Fruit fly (Drosophila melanogaster) whole organism, prepupa: ENCODE results near the gene CG6294.

Experiments used
- Blimp-1 ChIP-seq: fragments of 200-800 bp; sonication (Bioruptor generic); optimal IDR thresholded peaks from 3 replicates; lab custom pipeline; 2017; ENCODE audit warnings: missing biosample characterization, missing genetic modification characterization, mild to moderate bottlenecking, moderate library complexity, missing genetic modification reagents
- CG10631 ChIP-seq: fragments of 200-800 bp; sonication (Bioruptor generic); optimal IDR thresholded peaks from 2 replicates; lab custom pipeline; 2016; ENCODE audit warnings: missing biosample characterization, missing genetic modification characterization
- CG10669 ChIP-seq: fragments of 200-800 bp; sonication (Bioruptor generic); optimal IDR thresholded peaks from 3 replicates; lab custom pipeline; 2018; ENCODE audit warnings: missing biosample characterization, mild to moderate bottlenecking, missing genetic modification characterization, moderate library complexity
- CG11294 ChIP-seq: fragments of 200-800 bp; sonication (Bioruptor generic); IDR thresholded peaks from 2 replicates; pipeline ENCODE4 v1.3.6; 2022; ENCODE audit warnings: missing biosample characterization, missing genetic modification characterization
- CG11762 ChIP-seq: fragments of 200-800 bp; sonication (Bioruptor generic); optimal IDR thresholded peaks from 3 replicates; lab custom pipeline; 2016; ENCODE audit warnings: missing biosample characterization, missing genetic modification characterization; ENCODE audit not compliant: insufficient read depth
- CG15336 ChIP-seq: fragments of 200-800 bp; sonication (Bioruptor generic); IDR thresholded peaks from 2 replicates; pipeline ENCODE4 v1.3.6; 2022; ENCODE audit warnings: missing biosample characterization, missing genetic modification characterization
- CG16779 ChIP-seq: fragments of 200-800 bp; sonication (Bioruptor generic); optimal IDR thresholded peaks from 3 replicates; lab custom pipeline; 2017; ENCODE audit warnings: missing biosample characterization, mild to moderate bottlenecking, missing genetic modification characterization
- CG3032 ChIP-seq: fragments of 200-800 bp; optimal IDR thresholded peaks from 2 replicates; lab custom pipeline; 2019; ENCODE audit warnings: missing biosample characterization, mild to moderate bottlenecking, missing genetic modification characterization, moderate library complexity
- CG31627 ChIP-seq: fragments of 200-800 bp; sonication (Bioruptor generic); optimal IDR thresholded peaks from 3 replicates; lab custom pipeline; 2016; ENCODE audit warnings: missing biosample characterization, missing genetic modification characterization
- CG32006 ChIP-seq: fragments of 200-800 bp; sonication (Bioruptor generic); optimal IDR thresholded peaks from 3 replicates; lab custom pipeline; 2017; ENCODE audit warnings: missing biosample characterization, mild to moderate bottlenecking, missing genetic modification characterization
- CG34406 ChIP-seq: fragments of 200-800 bp; sonication (Bioruptor generic); optimal IDR thresholded peaks from 3 replicates; lab custom pipeline; 2016; ENCODE audit warnings: missing biosample characterization, missing genetic modification characterization
- CG4318 ChIP-seq: fragments of 200-800 bp; sonication (Bioruptor generic); optimal IDR thresholded peaks from 3 replicates; lab custom pipeline; 2017; ENCODE audit warnings: missing biosample characterization, mild to moderate bottlenecking, missing genetic modification characterization
- CG6163 ChIP-seq: fragments of 200-800 bp; sonication (Bioruptor generic); IDR thresholded peaks from 3 replicates; pipeline ENCODE4 v1.3.6; 2022; ENCODE audit warnings: missing biosample characterization, missing genetic modification characterization
- CG6276 ChIP-seq: fragments of 200-800 bp; sonication (Bioruptor generic); optimal IDR thresholded peaks from 2 replicates; lab custom pipeline; 2017; ENCODE audit warnings: missing biosample characterization, mild to moderate bottlenecking, missing genetic modification characterization
- CG6792 ChIP-seq: fragments of 200-800 bp; sonication (Bioruptor generic); optimal IDR thresholded peaks from 3 replicates; lab custom pipeline; 2016; ENCODE audit warnings: missing biosample characterization, missing genetic modification characterization
- CG6854 ChIP-seq: fragments of 200-800 bp; sonication (Bioruptor generic); optimal IDR thresholded peaks from 2 replicates; lab custom pipeline; 2017; ENCODE audit warnings: missing biosample characterization, mild to moderate bottlenecking, missing genetic modification characterization
- CG7368 ChIP-seq: fragments of 200-800 bp; sonication (Bioruptor generic); optimal IDR thresholded peaks from 3 replicates; lab custom pipeline; 2016; ENCODE audit warnings: missing biosample characterization, missing genetic modification characterization
- CG8119 ChIP-seq: fragments of 200-800 bp; sonication (Bioruptor generic); IDR thresholded peaks from 3 replicates; pipeline ENCODE4 v1.3.6; 2022; ENCODE audit warnings: missing biosample characterization, missing genetic modification characterization
- CG8319 ChIP-seq: fragments of 200-800 bp; sonication (Bioruptor generic); optimal IDR thresholded peaks from 3 replicates; lab custom pipeline; 2016; ENCODE audit warnings: missing biosample characterization, missing genetic modification characterization
- CG8632 ChIP-seq: fragments of 200-800 bp; sonication (Bioruptor generic); optimal IDR thresholded peaks from 3 replicates; lab custom pipeline; 2016; ENCODE audit warnings: missing biosample characterization, missing genetic modification characterization
- CG9139 ChIP-seq: fragments of 200-800 bp; sonication (Bioruptor generic); optimal IDR thresholded peaks from 3 replicates; lab custom pipeline; 2017; ENCODE audit warnings: missing biosample characterization, mild to moderate bottlenecking, missing genetic modification characterization
- Eip75B ChIP-seq: fragments of 200-800 bp; sonication (Bioruptor generic); optimal IDR thresholded peaks from 3 replicates; lab custom pipeline; 2016; ENCODE audit warnings: missing biosample characterization, missing genetic modification characterization
- Eip78C ChIP-seq: fragments of 200-800 bp; sonication (Bioruptor generic); peaks from one replicate; lab custom pipeline; 2016; ENCODE audit warnings: missing biosample characterization, missing genetic modification characterization
- Eip93F ChIP-seq: fragments of 200-800 bp; sonication (Bioruptor generic); optimal IDR thresholded peaks from 2 replicates; lab custom pipeline; 2016; ENCODE audit warnings: missing biosample characterization, mild to moderate bottlenecking, missing genetic modification characterization
- Ets21C ChIP-seq: fragments of 200-800 bp; sonication (Bioruptor generic); optimal IDR thresholded peaks from 3 replicates; lab custom pipeline; 2016; ENCODE audit warnings: missing biosample characterization, missing genetic modification characterization
- Gug ChIP-seq: fragments of 200-800 bp; sonication (Bioruptor generic); IDR thresholded peaks from 2 replicates; pipeline ENCODE4 v1.3.6; 2022; ENCODE audit warnings: missing biosample characterization, missing genetic modification characterization
- Hr38 ChIP-seq: sonication (Bioruptor generic); optimal IDR thresholded peaks from 2 replicates; lab custom pipeline; 2016; ENCODE audit warnings: missing biosample characterization, missing genetic modification characterization
- Hr39 ChIP-seq: fragments of 200-800 bp; sonication (Bioruptor generic); optimal IDR thresholded peaks from 2 replicates; lab custom pipeline; 2016; ENCODE audit warnings: missing biosample characterization, missing genetic modification characterization
- Hr4 ChIP-seq: fragments of 200-800 bp; sonication (Bioruptor generic); optimal IDR thresholded peaks from 3 replicates; lab custom pipeline; 2016; ENCODE audit warnings: missing biosample characterization, missing genetic modification characterization
- Lpt ChIP-seq: fragments of 200-800 bp; sonication (Bioruptor generic); optimal IDR thresholded peaks from 3 replicates; lab custom pipeline; 2016; ENCODE audit warnings: missing biosample characterization, missing genetic modification characterization
- Met ChIP-seq: fragments of 200-800 bp; sonication (Bioruptor generic); optimal IDR thresholded peaks from 3 replicates; lab custom pipeline; 2016; ENCODE audit warnings: missing biosample characterization, missing genetic modification characterization
- OdsH ChIP-seq: fragments of 200-800 bp; sonication (Bioruptor generic); optimal IDR thresholded peaks from 3 replicates; lab custom pipeline; 2016; ENCODE audit warnings: missing biosample characterization, missing genetic modification characterization
- Smox ChIP-seq: fragments of 200-800 bp; sonication (Bioruptor generic); optimal IDR thresholded peaks from 3 replicates; lab custom pipeline; 2016; ENCODE audit warnings: missing biosample characterization, missing genetic modification characterization
- Sox14 ChIP-seq: fragments of 200-800 bp; sonication (Bioruptor generic); optimal IDR thresholded peaks from 3 replicates; lab custom pipeline; 2016; ENCODE audit warnings: missing biosample characterization, missing genetic modification characterization
- Sox15 ChIP-seq: fragments of 200-800 bp; sonication (Bioruptor generic); optimal IDR thresholded peaks from 3 replicates; lab custom pipeline; 2016; ENCODE audit warnings: missing biosample characterization, missing genetic modification characterization
- achi ChIP-seq: fragments of 200-800 bp; sonication (Bioruptor generic); optimal IDR thresholded peaks from 3 replicates; lab custom pipeline; 2016; ENCODE audit warnings: missing biosample characterization, missing genetic modification characterization
- acj6 ChIP-seq: fragments of 200-800 bp; sonication (Bioruptor generic); optimal IDR thresholded peaks from 3 replicates; lab custom pipeline; 2016; ENCODE audit warnings: missing biosample characterization, missing genetic modification characterization
- cyc ChIP-seq: fragments of 200-800 bp; sonication (Bioruptor generic); optimal IDR thresholded peaks from 3 replicates; lab custom pipeline; 2016; ENCODE audit warnings: missing biosample characterization, missing genetic modification characterization
- dac ChIP-seq: fragments of 200-800 bp; sonication (Bioruptor generic); optimal IDR thresholded peaks from 2 replicates; lab custom pipeline; 2017; ENCODE audit warnings: missing biosample characterization, mild to moderate bottlenecking, missing genetic modification characterization
- dsx ChIP-seq: fragments of 200-800 bp; optimal IDR thresholded peaks from 3 replicates; lab custom pipeline; 2019; ENCODE audit warnings: missing biosample characterization, mild to moderate bottlenecking, missing genetic modification characterization, moderate library complexity; ENCODE audit not compliant: poor library complexity, severe bottlenecking
- eg ChIP-seq: fragments of 200-800 bp; sonication (Bioruptor generic); IDR thresholded peaks from 3 replicates; pipeline ENCODE4 v1.3.6; 2022; ENCODE audit warnings: missing biosample characterization, missing genetic modification characterization
- fd59A ChIP-seq: fragments of 200-800 bp; sonication (Bioruptor generic); optimal IDR thresholded peaks from 2 replicates; lab custom pipeline; 2017; ENCODE audit warnings: missing biosample characterization, mild to moderate bottlenecking, missing genetic modification characterization, missing genetic modification reagents
- fd85E ChIP-seq: fragments of 200-800 bp; sonication (Bioruptor generic); optimal IDR thresholded peaks from 3 replicates; lab custom pipeline; 2016; ENCODE audit warnings: missing biosample characterization, missing genetic modification characterization
- fkh ChIP-seq: fragments of 200-800 bp; sonication (Bioruptor generic); optimal IDR thresholded peaks from 3 replicates; lab custom pipeline; 2017; ENCODE audit warnings: missing biosample characterization, mild to moderate bottlenecking, missing genetic modification characterization, moderate library complexity
- lz ChIP-seq: fragments of 200-800 bp; sonication (Bioruptor generic); optimal IDR thresholded peaks from 3 replicates; lab custom pipeline; 2016; ENCODE audit warnings: missing biosample characterization, missing genetic modification characterization
- net ChIP-seq: fragments of 200-800 bp; sonication (Bioruptor generic); optimal IDR thresholded peaks from 3 replicates; lab custom pipeline; 2016; ENCODE audit warnings: missing biosample characterization, missing genetic modification characterization
- pdm3 ChIP-seq: fragments of 200-800 bp; sonication (Bioruptor generic); optimal IDR thresholded peaks from 3 replicates; lab custom pipeline; 2016; ENCODE audit warnings: missing biosample characterization, missing genetic modification characterization
- salr ChIP-seq, 2 experiments: fragments of 200-800 bp; sonication (Bioruptor generic); optimal IDR thresholded peaks; 3 replicates each; lab custom pipeline; 2016 to 2018; ENCODE audit warnings: missing biosample characterization in 2 of 2, missing genetic modification characterization in 2 of 2, mild to moderate bottlenecking in 1 of 2
- spab ChIP-seq: fragments of 200-800 bp; sonication (Bioruptor generic); optimal IDR thresholded peaks from 2 replicates; lab custom pipeline; 2017; ENCODE audit warnings: missing biosample characterization, mild to moderate bottlenecking, missing genetic modification characterization, missing genetic modification reagents
- ss ChIP-seq, 2 experiments: fragments of 200-800 bp; sonication (Bioruptor generic); optimal IDR thresholded peaks; 2 replicates in 1 of 2; 3 replicates in 1 of 2; lab custom pipeline; 2017 to 2018; ENCODE audit warnings: mild to moderate bottlenecking in 2 of 2, missing biosample characterization in 2 of 2, missing genetic modification characterization in 2 of 2, moderate library complexity in 1 of 2
- svp ChIP-seq: fragments of 200-800 bp; sonication (Bioruptor generic); peaks from one replicate; lab custom pipeline; 2016; ENCODE audit warnings: missing biosample characterization, missing genetic modification characterization
- topi ChIP-seq: fragments of 200-800 bp; sonication (Bioruptor generic); optimal IDR thresholded peaks from 3 replicates; lab custom pipeline; 2016; ENCODE audit warnings: missing biosample characterization, missing genetic modification characterization
- vri ChIP-seq: fragments of 200-800 bp; sonication (Bioruptor generic); optimal IDR thresholded peaks from 3 replicates; lab custom pipeline; 2016; ENCODE audit warnings: missing biosample characterization, mild to moderate bottlenecking, missing genetic modification characterization

Gene CG6294

dm6 chrX:15498791-15499190 is 36.3 kb downstream of the CG6294 start:
- TF ChIP-seq vri (GFP tag; lab: Kevin White, UChicago) (peak; percentile 58), Sox15 (GFP tag; lab: Kevin White, UChicago) (no peak), CG16779 (tag; lab: Kevin White, UChicago) (no peak), CG8632 (GFP tag; lab: Kevin White, UChicago) (no peak), fd85E (no peak), Met (GFP tag; lab: Kevin White, UChicago) (peak; percentile 12), lz (GFP tag; lab: Kevin White, UChicago) (peak; percentile 23), Ets21C (GFP tag; lab: Kevin White, UChicago) (no peak), CG10669 (GFP tag; lab: Kevin White, UChicago) (peak; percentile 9), Lpt (GFP tag; lab: Kevin White, UChicago) (no peak), CG15336 (no peak), Sox14 (GFP tag; lab: Kevin White, UChicago) (peak; percentile 20), Blimp-1 (GFP tag; lab: Kevin White, UChicago) (no peak), CG7368 (GFP tag; lab: Kevin White, UChicago) (no peak), CG11294 (no peak), Eip75B (GFP tag; lab: Kevin White, UChicago) (peak; percentile 35), CG4318 (GFP tag; lab: Kevin White, UChicago) (no peak), Smox (GFP tag; lab: Kevin White, UChicago) (no peak), CG11762 (GFP tag; lab: Kevin White, UChicago) (no peak), cyc (no peak), CG31627 (GFP tag; lab: Kevin White, UChicago) (peak; percentile 4), ss (GFP tag; optimal IDR thresholded peaks at IDR 0.05; lab: Kevin White, UChicago) (peak; percentile 60 to 75), CG6276 (no peak), net (GFP tag; lab: Kevin White, UChicago) (peak; percentile 45), topi (peak; percentile 34), CG32006 (GFP tag; lab: Kevin White, UChicago) (no peak), CG9139 (peak; percentile 66), CG10631 (GFP tag; lab: Kevin White, UChicago) (no peak), Eip78C (peak; percentile 72), achi (peak; percentile 33), salr (GFP tag; optimal IDR thresholded peaks at IDR 0.05; lab: Kevin White, UChicago) (peak in 1 of 2 experiments; percentile 27), spab (no peak), Gug (GFP tag; lab: Robert Waterston, UW) (no peak), Eip93F (GFP tag; lab: Kevin White, UChicago) (no peak), acj6 (GFP tag; lab: Kevin White, UChicago) (no peak), CG6163 (GFP tag; lab: Robert Waterston, UW) (peak; percentile 67), CG6854 (GFP tag; lab: Kevin White, UChicago) (peak; percentile 7), svp (GFP tag; lab: Kevin White, UChicago) (peak; percentile 81), fkh (GFP tag; lab: Kevin White, UChicago) (peak; percentile 35), pdm3 (peak; percentile 14), dac (GFP tag; lab: Kevin White, UChicago) (no peak), Hr38 (GFP tag; lab: Kevin White, UChicago) (no peak), CG6792 (GFP tag; lab: Kevin White, UChicago) (no peak), dsx (GFP tag; lab: Kevin White, UChicago) (peak; percentile 48), CG8119 (GFP tag; lab: Robert Waterston, UW) (0 out of 3 replicates have a peak, but pooled peaks have one; percentile 14), Hr4 (GFP tag; lab: Kevin White, UChicago) (no peak), CG8319 (GFP tag; lab: Kevin White, UChicago) (no peak), eg (peak; percentile 55; the same call in 2 of the 3 replicates), CG3032 (tag; lab: Kevin White, UChicago) (no peak), OdsH (GFP tag; lab: Kevin White, UChicago) (no peak), CG34406 (no peak), Hr39 (GFP tag; lab: Kevin White, UChicago) (no peak), fd59A (GFP tag; lab: Kevin White, UChicago) (no peak)
